Worm (Caenorhabditis elegans) whole organism, L1 larva: ENCODE results near the gene taf-3.

Source experiments
- C04F5.9 ChIP-seq: sonication (generic microtip); optimal IDR thresholded peaks from 2 replicates; lab custom pipeline; 2016; ENCODE audit warnings: missing genetic modification characterization, missing compliant biosample characterization
- Y116A8C.19 ChIP-seq: sonication (generic microtip); optimal IDR thresholded peaks from 2 replicates; lab custom pipeline; 2016; ENCODE audit warnings: missing compliant biosample characterization, missing genetic modification characterization, borderline replicate concordance
- ceh-82 ChIP-seq, 3 experiments: fragments of 150-350 bp in 1 of 3; sonication (generic microtip) in 2 of 3; optimal IDR thresholded peaks; 2 replicates each; lab custom pipeline; 2014 to 2017; ENCODE audit warnings: missing biosample characterization in 3 of 3, missing genetic modification characterization in 3 of 3
- elt-2 ChIP-seq: sonication (generic microtip); optimal IDR thresholded peaks from 2 replicates; lab custom pipeline; 2016; ENCODE audit warnings: missing genetic modification characterization, mild to moderate bottlenecking, inconsistent platforms, missing compliant biosample characterization, missing genetic modification reagents
- irx-1 ChIP-seq: sonication (generic microtip); optimal IDR thresholded peaks from 2 replicates; lab custom pipeline; 2016; ENCODE audit warnings: missing genetic modification characterization, missing compliant biosample characterization
- jun-1 ChIP-seq: fragments of 150-350 bp; optimal IDR thresholded peaks from 2 replicates; lab custom pipeline; 2014; ENCODE audit warnings: missing biosample characterization, missing genetic modification reagents, missing genetic modification characterization
- lin-15B ChIP-seq: fragments of 150-350 bp; sonication (generic microtip); optimal IDR thresholded peaks from 3 replicates; lab custom pipeline; 2014; ENCODE audit warnings: missing biosample characterization, missing genetic modification characterization
- mef-2 ChIP-seq: fragments of 150-350 bp; optimal IDR thresholded peaks from 2 replicates; lab custom pipeline; 2014; ENCODE audit warnings: missing biosample characterization, missing genetic modification characterization
- nhr-12 ChIP-seq: sonication (generic microtip); optimal IDR thresholded peaks from 2 replicates; lab custom pipeline; 2017; ENCODE audit warnings: missing biosample characterization, missing genetic modification characterization
- nhr-76 ChIP-seq: sonication (generic microtip); optimal IDR thresholded peaks from 2 replicates; lab custom pipeline; 2017; ENCODE audit warnings: missing biosample characterization, missing genetic modification characterization
- skn-1 ChIP-seq: fragments of 150-350 bp; optimal IDR thresholded peaks from 2 replicates; lab custom pipeline; 2014; ENCODE audit warnings: missing biosample characterization, missing genetic modification characterization
- sox-4 ChIP-seq: sonication (generic microtip); optimal IDR thresholded peaks from 2 replicates; lab custom pipeline; 2016; ENCODE audit warnings: missing genetic modification characterization, missing compliant biosample characterization
- sptf-1 ChIP-seq: fragments of 150-350 bp; optimal IDR thresholded peaks from 2 replicates; lab custom pipeline; 2014; ENCODE audit warnings: missing biosample characterization, missing genetic modification characterization
- ztf-4 ChIP-seq: fragments of 150-350 bp; optimal IDR thresholded peaks from 2 replicates; lab custom pipeline; 2014; ENCODE audit warnings: missing biosample characterization, missing genetic modification characterization

ce11 chrX:16337399-16337798 is 5.2 kb downstream of the taf-3 start:
- TF ChIP-seq mef-2 (tag; lab: Kevin White, UChicago) (no peak), Y116A8C.19 (tag; lab: Kevin White, UChicago) (no peak), irx-1 (tag; lab: Kevin White, UChicago) (no peak), lin-15B (no peak), elt-2 (tag; lab: Kevin White, UChicago) (peak; percentile 39), jun-1 (tag; lab: Kevin White, UChicago) (no peak), ztf-4 (no peak), nhr-12 (tag; lab: Kevin White, UChicago) (no peak), sptf-1 (tag; lab: Kevin White, UChicago) (no peak), nhr-76 (no peak), sox-4 (tag; lab: Kevin White, UChicago) (no peak), C04F5.9 (tag; lab: Kevin White, UChicago) (no peak), ceh-82 (tag; optimal IDR thresholded peaks at IDR 0.05; lab: Kevin White, UChicago) (no peak), skn-1 (tag; lab: Kevin White, UChicago) (no peak)
